Fruit fly (Drosophila melanogaster) S2 (cell line): ENCODE measurements around the gene Cdc45.

Source experiments
- CG8478 ChIP-seq: fragments of >200 bp; optimal IDR thresholded peaks from 2 replicates; lab custom pipeline; 2018
- CTCF ChIP-seq, 2 experiments: fragments of >200 bp; optimal IDR thresholded peaks; 2 replicates each; lab custom pipeline; 2018

dm6 chrX:1011543-1012085 is 18.7 kb downstream of the Cdc45 start, which contains the start of the genes TfIIA-S-2 and CG14631:
- TF ChIP-seq CG8478 (lab: Kevin White, UChicago) (no peak), CTCF (optimal IDR thresholded peaks at IDR 0.05; lab: Kevin White, UChicago) (no peak)
